Worm (Caenorhabditis elegans) whole organism, early embryonic: ENCODE measurements around the gene rgef-1.

Experiments
- B0310.2 ChIP-seq: sonication (generic microtip); optimal IDR thresholded peaks from 2 replicates; lab custom pipeline; 2016; ENCODE audit warnings: mild to moderate bottlenecking, missing genetic modification characterization, missing compliant biosample characterization
- F13C5.2 ChIP-seq: sonication (generic microtip); optimal IDR thresholded peaks from 2 replicates; lab custom pipeline; 2017; ENCODE audit warnings: mild to moderate bottlenecking, missing genetic modification characterization, inconsistent platforms, missing compliant biosample characterization
- aly-1 ChIP-seq: sonication (generic microtip); optimal IDR thresholded peaks from 2 replicates; lab custom pipeline; 2016; ENCODE audit warnings: missing genetic modification characterization, missing compliant biosample characterization
- ama-1 ChIP-seq: fragments of 150-350 bp; optimal IDR thresholded peaks from 2 replicates; lab custom pipeline; 2014
- ceh-13 ChIP-seq: fragments of 200-800 bp; sonication (Bioruptor generic); optimal IDR thresholded peaks from 2 replicates; lab custom pipeline; 2018; ENCODE audit warnings: mild to moderate bottlenecking, missing genetic modification characterization, missing compliant biosample characterization
- ceh-36 ChIP-seq: sonication (generic microtip); optimal IDR thresholded peaks from 2 replicates; lab custom pipeline; 2016; ENCODE audit warnings: missing genetic modification characterization, inconsistent platforms, missing compliant biosample characterization
- ets-7 ChIP-seq: sonication (generic microtip); optimal IDR thresholded peaks from 2 replicates; lab custom pipeline; 2016; ENCODE audit warnings: missing genotype, missing genetic modification characterization, missing compliant biosample characterization
- flt-1 ChIP-seq: fragments of 200-800 bp; sonication (Bioruptor generic); IDR thresholded peaks from 2 replicates; pipeline ENCODE4 v1.3.6; 2022; ENCODE audit warnings: missing genetic modification characterization, missing compliant biosample characterization
- hmbx-1 ChIP-seq: sonication (generic microtip); optimal IDR thresholded peaks from 2 replicates; lab custom pipeline; 2016; ENCODE audit warnings: mild to moderate bottlenecking, missing genetic modification characterization, missing compliant biosample characterization
- hmg-4 ChIP-seq: fragments of 200-800 bp; sonication (Bioruptor generic); optimal IDR thresholded peaks from 2 replicates; lab custom pipeline; 2018; ENCODE audit warnings: mild to moderate bottlenecking, missing genetic modification characterization, missing compliant biosample characterization
- hnd-1 ChIP-seq: sonication (generic microtip); optimal IDR thresholded peaks from 2 replicates; lab custom pipeline; 2016; ENCODE audit warnings: missing genetic modification characterization, missing compliant biosample characterization
- pes-1 ChIP-seq: fragments of 200-800 bp; sonication (Bioruptor generic); IDR thresholded peaks from 2 replicates; pipeline ENCODE4 v1.3.6; 2022; ENCODE audit warnings: missing genetic modification reagents, missing genetic modification characterization, missing compliant biosample characterization
- scrt-1 ChIP-seq: fragments of 200-800 bp; sonication (Bioruptor generic); IDR thresholded peaks from 2 replicates; pipeline ENCODE4 v1.3.6; 2022; ENCODE audit warnings: missing genetic modification characterization, missing compliant biosample characterization
- sea-1 ChIP-seq: fragments of 200-800 bp; sonication (Bioruptor generic); conservative IDR thresholded peaks from 2 replicates; pipeline ENCODE4 v1.3.6; 2022; ENCODE audit warnings: missing genetic modification characterization, missing compliant biosample characterization
- tbx-11 ChIP-seq: fragments of 200-800 bp; sonication (Bioruptor generic); IDR thresholded peaks from 2 replicates; pipeline ENCODE4 v1.3.6; 2022; ENCODE audit warnings: missing genetic modification characterization, missing compliant biosample characterization
- tbx-37 ChIP-seq: fragments of 200-800 bp; sonication (Bioruptor generic); conservative IDR thresholded peaks from 2 replicates; pipeline ENCODE4 v1.3.6; 2022; ENCODE audit warnings: missing genetic modification reagents, missing genetic modification characterization, missing compliant biosample characterization
- tra-4 ChIP-seq: sonication (generic microtip); optimal IDR thresholded peaks from 2 replicates; lab custom pipeline; 2017; ENCODE audit warnings: missing genetic modification characterization, missing compliant biosample characterization

Gene rgef-1

ce11 chrV:9536505-9536904, 25.0 kb downstream of the rgef-1 start, which contains the start of gene C50F4.4:
TSS of gene C50F4.4 (plus strand) at chrV:9536771.
- TF ChIP-seq hmbx-1 (tag; lab: Kevin White, UChicago) (no peak), sea-1 (GFP tag; lab: Robert Waterston, UW) (no peak), flt-1 (no peak), ets-7 (tag; lab: Kevin White, UChicago) (no peak), hnd-1 (tag; lab: Kevin White, UChicago) (no peak), ceh-36 (tag; lab: Kevin White, UChicago) (no peak), tra-4 (no peak), scrt-1 (no peak), pes-1 (GFP tag; lab: Robert Waterston, UW) (no peak), ama-1 (lab: Kevin White, UChicago) (no peak), tbx-37 (GFP tag; lab: Robert Waterston, UW) (no peak), F13C5.2 (tag; lab: Kevin White, UChicago) (no peak), hmg-4 (GFP tag; lab: Kevin White, UChicago) (no peak), B0310.2 (no peak), tbx-11 (no peak), ceh-13 (no peak), aly-1 (no peak)

ce11 chrV:9534621-9535020, 26.9 kb downstream of the rgef-1 start, which contains the start of gene tag-329:
TSS of gene tag-329 (plus strand) at chrV:9534921.
- no peak for TF ChIP-seq sea-1 (GFP tag; lab: Robert Waterston, UW)
- TF ChIP-seq F13C5.2 (tag; lab: Kevin White, UChicago), result no peak
- TF ChIP-seq aly-1, result no peak
- TF ChIP-seq tbx-37 (GFP tag; lab: Robert Waterston, UW), result no peak
- TF ChIP-seq flt-1, result no peak
- TF ChIP-seq tbx-11, result no peak
- no peak for TF ChIP-seq hmg-4 (GFP tag; lab: Kevin White, UChicago)
- no peak for TF ChIP-seq ets-7 (tag; lab: Kevin White, UChicago)
- TF ChIP-seq hmbx-1 (tag; lab: Kevin White, UChicago), result no peak
- TF ChIP-seq scrt-1, result no peak
- no peak for TF ChIP-seq ceh-13

- TF ChIP-seq ama-1 (lab: Kevin White, UChicago), result no peak
- no peak for TF ChIP-seq B0310.2
- TF ChIP-seq ets-7 (tag; lab: Kevin White, UChicago), result no peak
- TF ChIP-seq aly-1, result no peak
- TF ChIP-seq ceh-13, result no peak
- TF ChIP-seq F13C5.2 (tag; lab: Kevin White, UChicago), result no peak
- TF ChIP-seq tra-4, result no peak
- no peak for TF ChIP-seq hmg-4 (GFP tag; lab: Kevin White, UChicago)
- no peak for TF ChIP-seq hmbx-1 (tag; lab: Kevin White, UChicago)
- TF ChIP-seq scrt-1, result no peak
- no peak for TF ChIP-seq sea-1 (GFP tag; lab: Robert Waterston, UW)
- no peak for TF ChIP-seq flt-1
Observed at ce11 chrV:9531477-9531876, 30.0 kb downstream of the rgef-1 start, which contains the start of the genes C50F4.10 and pfk-1.2. TSS of gene C50F4.10 (minus strand) at chrV:9531577. TSS of gene pfk-1.2 (plus strand) at chrV:9531801.

- TF ChIP-seq flt-1 (no peak), ets-7 (tag; lab: Kevin White, UChicago) (no peak), pes-1 (GFP tag; lab: Robert Waterston, UW) (no peak), ama-1 (lab: Kevin White, UChicago) (no peak), tbx-37 (GFP tag; lab: Robert Waterston, UW) (no peak), tbx-11 (no peak), ceh-13 (no peak), aly-1 (no peak), ceh-36 (tag; lab: Kevin White, UChicago) (no peak), B0310.2 (no peak), hmbx-1 (tag; lab: Kevin White, UChicago) (no peak), hnd-1 (tag; lab: Kevin White, UChicago) (no peak), sea-1 (GFP tag; lab: Robert Waterston, UW) (no peak), tra-4 (no peak)
Observed at ce11 chrV:9527984-9528383, 33.5 kb downstream of the rgef-1 start.

- TF ChIP-seq ceh-36 (tag; lab: Kevin White, UChicago) (no peak), ama-1 (lab: Kevin White, UChicago) (no peak), tra-4 (no peak), aly-1 (no peak), B0310.2 (no peak), ceh-13 (no peak), hnd-1 (tag; lab: Kevin White, UChicago) (no peak), scrt-1 (no peak), tbx-37 (GFP tag; lab: Robert Waterston, UW) (no peak), hmbx-1 (tag; lab: Kevin White, UChicago) (no peak), sea-1 (GFP tag; lab: Robert Waterston, UW) (no peak), F13C5.2 (tag; lab: Kevin White, UChicago) (no peak), pes-1 (GFP tag; lab: Robert Waterston, UW) (no peak), ets-7 (tag; lab: Kevin White, UChicago) (no peak), flt-1 (no peak), tbx-11 (no peak), hmg-4 (GFP tag; lab: Kevin White, UChicago) (no peak)
Observed at ce11 chrV:9527337-9527736, 34.1 kb downstream of the rgef-1 start.

ce11 chrV:9526470-9526869, 35.0 kb downstream of the rgef-1 start, which contains the start of gene C50F4.1:
TSS of gene C50F4.1 (plus strand) at chrV:9526793.
- TF ChIP-seq pes-1 (GFP tag; lab: Robert Waterston, UW), result no peak
- TF ChIP-seq ets-7 (tag; lab: Kevin White, UChicago), result no peak
- no peak for TF ChIP-seq hnd-1 (tag; lab: Kevin White, UChicago)
- TF ChIP-seq hmg-4 (GFP tag; lab: Kevin White, UChicago), result no peak
- no peak for TF ChIP-seq scrt-1
- no peak for TF ChIP-seq sea-1 (GFP tag; lab: Robert Waterston, UW)
- TF ChIP-seq F13C5.2 (tag; lab: Kevin White, UChicago), result no peak
- TF ChIP-seq aly-1, result no peak
- TF ChIP-seq ceh-36 (tag; lab: Kevin White, UChicago), result no peak
- TF ChIP-seq tbx-11, result no peak
- no peak for TF ChIP-seq ceh-13
- no peak for TF ChIP-seq hmbx-1 (tag; lab: Kevin White, UChicago)
- TF ChIP-seq tbx-37 (GFP tag; lab: Robert Waterston, UW), result no peak
- no peak for TF ChIP-seq B0310.2
- no peak for TF ChIP-seq ama-1 (lab: Kevin White, UChicago)
- TF ChIP-seq tra-4, result no peak
- TF ChIP-seq flt-1, result no peak

- TF ChIP-seq ceh-13 (no peak), aly-1 (no peak), F13C5.2 (tag; lab: Kevin White, UChicago) (no peak), ets-7 (tag; lab: Kevin White, UChicago) (no peak)
Observed at ce11 chrV:9524099-9524498, 37.4 kb downstream of the rgef-1 start, which contains the start of gene C50F4.9. TSS of gene C50F4.9 (minus strand) at chrV:9524199.
